Fruit fly (Drosophila melanogaster) whole organism, embryonic: ENCODE data around the gene Tis11.

ENCODE experiments used
- Atf-2 ChIP-seq: fragments of 200-800 bp; sonication (Bioruptor generic); optimal IDR thresholded peaks from 2 replicates; lab custom pipeline; 2016; ENCODE audit warnings: missing biosample characterization, missing genetic modification characterization
- Awh ChIP-seq: fragments of 200-800 bp; sonication (Bioruptor generic); IDR thresholded peaks from 2 replicates; pipeline ENCODE4, ENCODE4 v1.3.6; 2022; ENCODE audit warnings: missing biosample characterization, missing genetic modification characterization
- Blimp-1 ChIP-seq: fragments of 200-800 bp; sonication (Bioruptor generic); optimal IDR thresholded peaks from 3 replicates; lab custom pipeline; 2018; ENCODE audit warnings: missing biosample characterization, missing genetic modification characterization, mild to moderate bottlenecking, moderate library complexity, missing genetic modification reagents
- Bteb2 ChIP-seq: fragments of 200-800 bp; sonication (Bioruptor generic); optimal IDR thresholded peaks from 2 replicates; lab custom pipeline; 2016; ENCODE audit warnings: missing biosample characterization, missing genetic modification characterization
- CG10209 ChIP-seq: fragments of 200-800 bp; sonication (Bioruptor generic); optimal IDR thresholded peaks from 3 replicates; lab custom pipeline; 2017; ENCODE audit warnings: missing biosample characterization, mild to moderate bottlenecking, missing genetic modification characterization, missing genetic modification reagents
- CG10274 ChIP-seq: fragments of 200-800 bp; sonication (Bioruptor generic); optimal IDR thresholded peaks from 3 replicates; lab custom pipeline; 2017; ENCODE audit warnings: missing biosample characterization, mild to moderate bottlenecking, missing genetic modification characterization
- CG10543 ChIP-seq: fragments of 200-800 bp; sonication (Bioruptor generic); optimal IDR thresholded peaks from 3 replicates; lab custom pipeline; 2017; ENCODE audit warnings: missing biosample characterization, mild to moderate bottlenecking, missing genetic modification characterization, moderate library complexity
- CG10565 ChIP-seq: fragments of 200-800 bp; sonication (Bioruptor generic); optimal IDR thresholded peaks from 3 replicates; lab custom pipeline; 2016; ENCODE audit warnings: missing biosample characterization, mild to moderate bottlenecking, missing genetic modification characterization
- CG10959 ChIP-seq: fragments of 200-800 bp; sonication (Bioruptor generic); IDR thresholded peaks from 2 replicates; pipeline ENCODE4 v1.3.6; 2022; ENCODE audit warnings: missing biosample characterization, missing genetic modification characterization
- CG12659 ChIP-seq: fragments of 200-800 bp; sonication (Bioruptor generic); optimal IDR thresholded peaks from 3 replicates; lab custom pipeline; 2017; ENCODE audit warnings: mild to moderate bottlenecking, missing biosample characterization, missing genetic modification reagents, missing genetic modification characterization
- CG12942 ChIP-seq: fragments of 200-800 bp; sonication (Bioruptor generic); optimal IDR thresholded peaks from 3 replicates; lab custom pipeline; 2016; ENCODE audit warnings: missing biosample characterization, missing genetic modification characterization
- CG14014 ChIP-seq: fragments of 200-800 bp; sonication (Bioruptor generic); IDR thresholded peaks from 2 replicates; pipeline ENCODE4 v1.3.6; 2022; ENCODE audit warnings: missing biosample characterization, missing genetic modification characterization
- CG14860 ChIP-seq: fragments of 200-800 bp; sonication (Bioruptor generic); IDR thresholded peaks from 3 replicates; pipeline ENCODE4 v1.3.6; 2022; ENCODE audit warnings: missing biosample characterization, missing genetic modification characterization; ENCODE audit not compliant: partially characterized antibody
- CG15479 ChIP-seq: fragments of 200-800 bp; sonication (Bioruptor generic); optimal IDR thresholded peaks from 3 replicates; lab custom pipeline; 2019; ENCODE audit warnings: missing biosample characterization, mild to moderate bottlenecking, missing genetic modification characterization, moderate library complexity
- CG15696 ChIP-seq: fragments of 200-800 bp; sonication (Bioruptor generic); optimal IDR thresholded peaks from 2 replicates; lab custom pipeline; 2019; ENCODE audit warnings: missing biosample characterization, mild to moderate bottlenecking, missing genetic modification characterization, moderate library complexity
- CG16815 ChIP-seq: fragments of 200-800 bp; sonication (Bioruptor generic); optimal IDR thresholded peaks from 3 replicates; lab custom pipeline; 2017; ENCODE audit warnings: missing biosample characterization, mild to moderate bottlenecking, missing genetic modification characterization
- CG17612 ChIP-seq: fragments of 200-800 bp; sonication (Bioruptor generic); IDR thresholded peaks from 2 replicates; pipeline ENCODE4 v1.3.6; 2022; ENCODE audit warnings: missing biosample characterization, missing genetic modification characterization
- CG3163 ChIP-seq: fragments of 200-800 bp; sonication (Bioruptor generic); optimal IDR thresholded peaks from 3 replicates; lab custom pipeline; 2016; ENCODE audit warnings: missing biosample characterization, missing genetic modification characterization
- CG34376 ChIP-seq: fragments of 200-800 bp; sonication (Bioruptor generic); optimal IDR thresholded peaks from 2 replicates; lab custom pipeline; 2018; ENCODE audit warnings: missing biosample characterization, mild to moderate bottlenecking, missing genetic modification characterization
- CG43689 ChIP-seq: fragments of 200-800 bp; sonication (Bioruptor generic); IDR thresholded peaks from 2 replicates; pipeline ENCODE4 v1.3.6; 2022; ENCODE audit warnings: missing biosample characterization, missing genetic modification characterization
- CG6791 ChIP-seq: fragments of 200-800 bp; sonication (Bioruptor generic); IDR thresholded peaks from 3 replicates; pipeline ENCODE4 v1.3.6; 2022; ENCODE audit warnings: missing biosample characterization, missing genetic modification characterization; ENCODE audit not compliant: partially characterized antibody
- CG8359 ChIP-seq: fragments of 200-800 bp; sonication (Bioruptor generic); optimal IDR thresholded peaks from 2 replicates; lab custom pipeline; 2017; ENCODE audit warnings: missing biosample characterization, mild to moderate bottlenecking, missing genetic modification characterization, borderline replicate concordance
- Chrac-16 ChIP-seq: fragments of 200-800 bp; sonication (Bioruptor generic); optimal IDR thresholded peaks from 3 replicates; lab custom pipeline; 2016; ENCODE audit warnings: missing biosample characterization, missing genetic modification characterization
- Dip3 ChIP-seq: fragments of 200-800 bp; sonication (Bioruptor generic); optimal IDR thresholded peaks from 3 replicates; lab custom pipeline; 2016; ENCODE audit warnings: missing biosample characterization, missing genetic modification characterization
- Eip74EF ChIP-seq, 2 experiments: fragments of 200-800 bp in 1 of 2; fragments of >200 bp in 1 of 2; sonication (Bioruptor generic) in 1 of 2; optimal IDR thresholded peaks; 2 replicates each; lab custom pipeline; 2017 to 2019; ENCODE audit warnings: missing biosample characterization in 2 of 2, missing genetic modification characterization in 2 of 2, mild to moderate bottlenecking in 1 of 2, moderate library complexity in 1 of 2
- Fer1 ChIP-seq: fragments of 200-800 bp; sonication (Bioruptor generic); optimal IDR thresholded peaks from 2 replicates; lab custom pipeline; 2017; ENCODE audit warnings: missing biosample characterization, mild to moderate bottlenecking, missing genetic modification characterization
- HHEX ChIP-seq: fragments of 200-800 bp; sonication (Bioruptor generic); optimal IDR thresholded peaks from 3 replicates; lab custom pipeline; 2017; ENCODE audit warnings: missing biosample characterization, mild to moderate bottlenecking, missing genetic modification characterization, missing genetic modification reagents
- HLH54F ChIP-seq: fragments of 200-800 bp; sonication (Bioruptor generic); optimal IDR thresholded peaks from 3 replicates; lab custom pipeline; 2016; ENCODE audit warnings: missing biosample characterization, missing genetic modification characterization
- HmgZ ChIP-seq: fragments of 200-800 bp; sonication (Bioruptor generic); optimal IDR thresholded peaks from 2 replicates; lab custom pipeline; 2018; ENCODE audit warnings: missing biosample characterization, mild to moderate bottlenecking, missing genetic modification characterization
- Hr3 ChIP-seq: fragments of 200-800 bp; sonication (Bioruptor generic); optimal IDR thresholded peaks from 3 replicates; lab custom pipeline; 2016; ENCODE audit warnings: missing biosample characterization, missing genetic modification characterization
- Mes4 ChIP-seq: fragments of 200-800 bp; sonication (Bioruptor generic); optimal IDR thresholded peaks from 2 replicates; lab custom pipeline; 2016; ENCODE audit warnings: missing biosample characterization, missing genetic modification characterization
- Sin3A ChIP-seq: fragments of >200 bp; optimal IDR thresholded peaks from 2 replicates; lab custom pipeline; 2018
- ab ChIP-seq: fragments of 200-800 bp; sonication (Bioruptor generic); optimal IDR thresholded peaks from 2 replicates; lab custom pipeline; 2016; ENCODE audit warnings: missing biosample characterization, missing genetic modification characterization
- chinmo ChIP-seq: fragments of 200-800 bp; sonication (Bioruptor generic); IDR thresholded peaks from 4 replicates; pipeline ENCODE4 v1.3.6; 2022; ENCODE audit warnings: missing biosample characterization, missing genetic modification characterization; ENCODE audit not compliant: partially characterized antibody
- chn ChIP-seq: fragments of 200-800 bp; sonication (Bioruptor generic); optimal IDR thresholded peaks from 2 replicates; lab custom pipeline; 2016; ENCODE audit warnings: missing biosample characterization, missing genetic modification characterization
- croc ChIP-seq: fragments of 200-800 bp; sonication (Bioruptor generic); conservative IDR thresholded peaks from 3 replicates; pipeline ENCODE4 v1.3.6; 2022; ENCODE audit warnings: missing biosample characterization, missing genetic modification characterization
- crp ChIP-seq, 2 experiments: fragments of 200-800 bp; sonication (Bioruptor generic); optimal IDR thresholded peaks; 2 replicates in 1 of 2; 3 replicates in 1 of 2; lab custom pipeline; 2017; ENCODE audit warnings: missing biosample characterization in 2 of 2, missing genetic modification characterization in 2 of 2, mild to moderate bottlenecking in 1 of 2, moderate library complexity in 1 of 2
- dmrt99B ChIP-seq: fragments of 200-800 bp; sonication (Bioruptor generic); optimal IDR thresholded peaks from 2 replicates; lab custom pipeline; 2018; ENCODE audit warnings: missing biosample characterization, mild to moderate bottlenecking, missing genetic modification characterization, moderate library complexity
- lbe ChIP-seq: fragments of 200-800 bp; sonication (Bioruptor generic); optimal IDR thresholded peaks from 2 replicates; lab custom pipeline; 2016; ENCODE audit warnings: missing biosample characterization, mild to moderate bottlenecking, missing genetic modification characterization
- org-1 ChIP-seq: fragments of 200-800 bp; sonication (Bioruptor generic); optimal IDR thresholded peaks from 2 replicates; lab custom pipeline; 2017; ENCODE audit warnings: missing biosample characterization, missing genetic modification characterization
- peb ChIP-seq: fragments of 200-800 bp; sonication (Bioruptor generic); IDR thresholded peaks from 2 replicates; pipeline ENCODE4 v1.3.6; 2022; ENCODE audit warnings: missing biosample characterization, missing genetic modification characterization
- pzg ChIP-seq: fragments of 200-800 bp; sonication (Bioruptor generic); optimal IDR thresholded peaks from 3 replicates; lab custom pipeline; 2018; ENCODE audit warnings: missing biosample characterization, mild to moderate bottlenecking, missing genetic modification characterization, moderate library complexity
- ranshi ChIP-seq: fragments of 200-800 bp; sonication (Bioruptor generic); IDR thresholded peaks from 2 replicates; pipeline ENCODE4 v1.3.6; 2022; ENCODE audit warnings: missing biosample characterization, missing genetic modification characterization
- ssp ChIP-seq: fragments of 200-800 bp; sonication (Bioruptor generic); IDR thresholded peaks from 2 replicates; pipeline ENCODE4 v1.3.6; 2022; ENCODE audit warnings: missing biosample characterization, missing genetic modification characterization
- tap ChIP-seq: fragments of 200-800 bp; optimal IDR thresholded peaks from 3 replicates; lab custom pipeline; 2019; ENCODE audit warnings: missing biosample characterization, mild to moderate bottlenecking, missing genetic modification characterization, moderate library complexity
- trh ChIP-seq: fragments of 200-800 bp; sonication (Bioruptor generic); optimal IDR thresholded peaks from 2 replicates; lab custom pipeline; 2016; ENCODE audit warnings: missing biosample characterization, missing genetic modification characterization
- tup ChIP-seq: fragments of 200-800 bp; sonication (Bioruptor generic); optimal IDR thresholded peaks from 2 replicates; lab custom pipeline; 2016; ENCODE audit warnings: missing biosample characterization, mild to moderate bottlenecking, missing genetic modification characterization, moderate library complexity
- vvl ChIP-seq: fragments of 200-800 bp; sonication (Bioruptor generic); IDR thresholded peaks from 2 replicates; pipeline ENCODE4 v1.3.6; 2022; ENCODE audit warnings: missing biosample characterization, missing genetic modification characterization
- zfh2 ChIP-seq: fragments of 200-800 bp; sonication (Bioruptor generic); optimal IDR thresholded peaks from 2 replicates; lab custom pipeline; 2016; ENCODE audit warnings: missing biosample characterization, missing genetic modification characterization

The Tis11 gene

dm6 chrX:12672317-12673172, 13.3 kb downstream of the Tis11 start (continued):
- TF ChIP-seq CG15696 (tag; lab: Kevin White, UChicago) (no peak), CG34376 (GFP tag; lab: Kevin White, UChicago) (no peak), Atf-2 (no peak), CG43689 (GFP tag; lab: Robert Waterston, UW) (no peak), CG14860 (GFP tag; lab: Robert Waterston, UW) (no peak), vvl (no peak; the same call in 1 of the 2 replicates), chn (GFP tag; lab: Kevin White, UChicago) (no peak), CG16815 (no peak), crp (GFP tag; optimal IDR thresholded peaks at IDR 0.05; lab: Kevin White, UChicago) (no peak), HmgZ (no peak), HLH54F (no peak), ranshi (no peak), CG3163 (GFP tag; lab: Kevin White, UChicago) (no peak), Dip3 (no peak), CG10543 (GFP tag; lab: Kevin White, UChicago) (no peak), CG6791 (GFP tag; lab: Robert Waterston, UW) (no peak), CG10209 (GFP tag; lab: Kevin White, UChicago) (peak; percentile 2), HHEX (GFP tag; lab: Kevin White, UChicago) (no peak), CG10274 (GFP tag; lab: Kevin White, UChicago) (no peak), Mes4 (GFP tag; lab: Kevin White, UChicago) (no peak), ab (no peak), Bteb2 (GFP tag; lab: Kevin White, UChicago) (no peak), CG10565 (GFP tag; lab: Kevin White, UChicago) (no peak), CG17612 (GFP tag; lab: Robert Waterston, UW) (no peak), Chrac-16 (GFP tag; lab: Kevin White, UChicago) (no peak), CG10959 (GFP tag; lab: Robert Waterston, UW) (no peak), CG12942 (GFP tag; lab: Kevin White, UChicago) (no peak), CG15479 (no peak), CG12659 (GFP tag; lab: Kevin White, UChicago) (no peak), CG8359 (GFP tag; lab: Kevin White, UChicago) (no peak), croc (no peak), Blimp-1 (GFP tag; lab: Kevin White, UChicago) (peak; percentile 52), ssp (GFP tag; lab: Robert Waterston, UW) (no peak), lbe (no peak), Fer1 (no peak), CG14014 (0 out of 2 replicates have a peak, but pooled peaks have one; percentile 24), Hr3 (GFP tag; lab: Kevin White, UChicago) (no peak), zfh2 (no peak), tup (GFP tag; lab: Kevin White, UChicago) (no peak), peb (GFP tag; lab: Robert Waterston, UW) (no peak), Eip74EF (GFP tag; optimal IDR thresholded peaks at IDR 0.05; lab: Kevin White, UChicago) (no peak), Sin3A (no peak), tap (tag; lab: Kevin White, UChicago) (no peak), dmrt99B (tag; lab: Kevin White, UChicago) (no peak), org-1 (no peak), trh (GFP tag; lab: Kevin White, UChicago) (no peak), chinmo (no peak; the same call in 2 of the 4 replicates), pzg (no peak), Awh (GFP tag; lab: Robert Waterston, UW) (no peak)
